Fruit fly (Drosophila melanogaster) whole organism, embryonic: Measurements from ENCODE around the gene MCTS1.

ENCODE experiments used
- Asciz ChIP-seq: fragments of 200-800 bp; sonication (Bioruptor generic); optimal IDR thresholded peaks from 2 replicates; lab custom pipeline; 2017; ENCODE audit warnings: missing biosample characterization, mild to moderate bottlenecking, missing genetic modification characterization, missing genetic modification reagents
- Blimp-1 ChIP-seq: fragments of 200-800 bp; sonication (Bioruptor generic); optimal IDR thresholded peaks from 3 replicates; lab custom pipeline; 2018; ENCODE audit warnings: missing biosample characterization, missing genetic modification characterization, mild to moderate bottlenecking, moderate library complexity, missing genetic modification reagents
- CG11398 ChIP-seq: fragments of 200-800 bp; sonication (Bioruptor generic); optimal IDR thresholded peaks from 2 replicates; lab custom pipeline; 2016; ENCODE audit warnings: missing biosample characterization, missing genetic modification characterization
- CG11504 ChIP-seq: fragments of 200-800 bp; sonication (Bioruptor generic); optimal IDR thresholded peaks from 3 replicates; lab custom pipeline; 2019; ENCODE audit warnings: missing biosample characterization, mild to moderate bottlenecking, missing genetic modification characterization, moderate library complexity
- CG11696 ChIP-seq: fragments of 200-800 bp; sonication (Bioruptor generic); IDR thresholded peaks from 2 replicates; pipeline ENCODE4 v1.3.6; 2022; ENCODE audit warnings: missing biosample characterization, missing genetic modification characterization
- CG14441 ChIP-seq: fragments of 200-800 bp; sonication (Bioruptor generic); IDR thresholded peaks from 2 replicates; pipeline ENCODE4 v1.3.6; 2022; ENCODE audit warnings: missing biosample characterization, missing genetic modification characterization
- CG18011 ChIP-seq: fragments of 200-800 bp; sonication (Bioruptor generic); optimal IDR thresholded peaks from 2 replicates; lab custom pipeline; 2017; ENCODE audit warnings: missing biosample characterization, missing genetic modification characterization, mild to moderate bottlenecking, moderate library complexity, missing genotype
- CG31388 ChIP-seq: fragments of 200-800 bp; sonication (Bioruptor generic); optimal IDR thresholded peaks from 2 replicates; lab custom pipeline; 2016; ENCODE audit warnings: missing biosample characterization, missing genetic modification characterization
- CG32767 ChIP-seq: fragments of 200-800 bp; sonication (Bioruptor generic); IDR thresholded peaks from 2 replicates; pipeline ENCODE4 v1.3.6; 2022; ENCODE audit warnings: missing biosample characterization, missing genetic modification characterization
- CG42726 ChIP-seq: fragments of 200-800 bp; sonication (Bioruptor generic); IDR thresholded peaks from 2 replicates; pipeline ENCODE4 v1.3.6; 2022; ENCODE audit warnings: missing biosample characterization, missing genetic modification characterization; ENCODE audit not compliant: partially characterized antibody
- CG4707 ChIP-seq: fragments of 200-800 bp; sonication (Bioruptor generic); optimal IDR thresholded peaks from 2 replicates; lab custom pipeline; 2018; ENCODE audit warnings: missing biosample characterization, mild to moderate bottlenecking, missing genetic modification characterization, moderate library complexity
- CG8089 ChIP-seq: fragments of 200-800 bp; sonication (Bioruptor generic); optimal IDR thresholded peaks from 3 replicates; lab custom pipeline; 2016; ENCODE audit warnings: missing biosample characterization, missing genetic modification characterization
- Dbx ChIP-seq: fragments of 200-800 bp; sonication (Bioruptor generic); IDR thresholded peaks from 3 replicates; pipeline ENCODE4 v1.3.6; 2022; ENCODE audit warnings: missing biosample characterization, missing genetic modification characterization
- Dll ChIP-seq: fragments of 200-800 bp; sonication (Bioruptor generic); IDR thresholded peaks from 4 replicates; pipeline ENCODE4 v1.3.6; 2022; ENCODE audit warnings: missing biosample characterization, missing genetic modification characterization; ENCODE audit not compliant: partially characterized antibody
- ERR ChIP-seq: fragments of 200-800 bp; sonication (Bioruptor generic); optimal IDR thresholded peaks from 2 replicates; lab custom pipeline; 2016; ENCODE audit warnings: missing biosample characterization, missing genetic modification characterization
- Ets97D ChIP-seq: fragments of 200-800 bp; sonication (Bioruptor generic); optimal IDR thresholded peaks from 3 replicates; lab custom pipeline; 2016; ENCODE audit warnings: missing biosample characterization, missing genetic modification characterization
- Gsc ChIP-seq: fragments of 200-800 bp; sonication (Bioruptor generic); IDR thresholded peaks from 2 replicates; pipeline ENCODE4 v1.3.6; 2022; ENCODE audit warnings: missing biosample characterization, missing genetic modification characterization
- Med ChIP-seq: fragments of 200-800 bp; sonication (Bioruptor generic); peaks from one replicate; lab custom pipeline; 2016; ENCODE audit warnings: missing biosample characterization, missing genetic modification characterization, mild to moderate bottlenecking, inconsistent platforms, moderate library complexity
- Neu2 ChIP-seq: fragments of 200-800 bp; sonication (Bioruptor generic); optimal IDR thresholded peaks from 3 replicates; lab custom pipeline; 2016; ENCODE audit warnings: missing biosample characterization, missing genetic modification characterization, borderline replicate concordance
- Nf-YB ChIP-seq: fragments of 200-800 bp; sonication (Bioruptor generic); optimal IDR thresholded peaks from 3 replicates; lab custom pipeline; 2019; ENCODE audit warnings: missing biosample characterization, mild to moderate bottlenecking, missing genetic modification characterization, moderate library complexity
- NfI ChIP-seq: fragments of 200-800 bp; sonication (Bioruptor generic); optimal IDR thresholded peaks from 3 replicates; lab custom pipeline; 2018; ENCODE audit warnings: missing biosample characterization, mild to moderate bottlenecking, missing genetic modification characterization, moderate library complexity
- Pdp1 ChIP-seq, 2 experiments: fragments of 200-800 bp; sonication (Bioruptor generic); optimal IDR thresholded peaks; 3 replicates each; lab custom pipeline; 2016; ENCODE audit warnings: missing biosample characterization in 2 of 2, missing genetic modification characterization in 2 of 2, mild to moderate bottlenecking in 1 of 2, moderate library complexity in 1 of 2
- Sry-β ChIP-seq: fragments of 200-800 bp; sonication (Bioruptor generic); optimal IDR thresholded peaks from 2 replicates; lab custom pipeline; 2018; ENCODE audit warnings: missing biosample characterization, mild to moderate bottlenecking, missing genetic modification characterization, moderate library complexity
- Sry-δ ChIP-seq: fragments of 200-800 bp; sonication (Bioruptor generic); optimal IDR thresholded peaks from 2 replicates; lab custom pipeline; 2016; ENCODE audit warnings: missing biosample characterization, missing genetic modification characterization
- TFAM ChIP-seq: fragments of 200-800 bp; sonication (Bioruptor generic); optimal IDR thresholded peaks from 2 replicates; lab custom pipeline; 2017; ENCODE audit warnings: missing biosample characterization, missing genetic modification characterization, inconsistent platforms
- Taf1 ChIP-seq: fragments of 200-800 bp; sonication (Bioruptor generic); IDR thresholded peaks from 2 replicates; pipeline ENCODE4 v1.3.6; 2022; ENCODE audit warnings: missing biosample characterization, missing genetic modification characterization
- Tbp ChIP-seq: fragments of >200 bp; optimal IDR thresholded peaks from 2 replicates; lab custom pipeline; 2018; ENCODE audit warnings: missing biosample characterization, missing genetic modification characterization
- bcd ChIP-seq: fragments of 200-800 bp; sonication (Bioruptor generic); optimal IDR thresholded peaks from 2 replicates; lab custom pipeline; 2017; ENCODE audit warnings: missing biosample characterization, mild to moderate bottlenecking, missing genetic modification characterization
- bsh ChIP-seq, 2 experiments: fragments of 200-800 bp; sonication (Bioruptor generic); optimal IDR thresholded peaks; 2 replicates each; lab custom pipeline; 2017 to 2018; ENCODE audit warnings: mild to moderate bottlenecking in 2 of 2, missing biosample characterization in 2 of 2, missing genetic modification characterization in 2 of 2, moderate library complexity in 1 of 2
- cad ChIP-seq: fragments of >200 bp; optimal IDR thresholded peaks from 2 replicates; lab custom pipeline; 2017; ENCODE audit warnings: missing biosample characterization, missing genetic modification characterization
- chm ChIP-seq: fragments of 200-800 bp; sonication (Bioruptor generic); IDR thresholded peaks from 2 replicates; pipeline ENCODE4 v1.3.6; 2022; ENCODE audit warnings: missing biosample characterization, missing genetic modification characterization
- ci ChIP-seq: fragments of 200-800 bp; sonication (Bioruptor generic); IDR thresholded peaks from 3 replicates; pipeline ENCODE4 v1.3.6; 2022; ENCODE audit warnings: missing biosample characterization, missing genetic modification characterization
- crc ChIP-seq: fragments of 200-800 bp; sonication (Bioruptor generic); optimal IDR thresholded peaks from 2 replicates; lab custom pipeline; 2016; ENCODE audit warnings: missing biosample characterization, missing genetic modification characterization
- cwo ChIP-seq: fragments of 200-800 bp; sonication (Bioruptor generic); optimal IDR thresholded peaks from 3 replicates; lab custom pipeline; 2017; ENCODE audit warnings: missing biosample characterization, missing genetic modification characterization, mild to moderate bottlenecking, moderate library complexity, missing genetic modification reagents
- dmrt99B ChIP-seq: fragments of 200-800 bp; sonication (Bioruptor generic); optimal IDR thresholded peaks from 2 replicates; lab custom pipeline; 2018; ENCODE audit warnings: missing biosample characterization, mild to moderate bottlenecking, missing genetic modification characterization, moderate library complexity
- emc ChIP-seq: fragments of 200-800 bp; sonication (Bioruptor generic); optimal IDR thresholded peaks from 2 replicates; lab custom pipeline; 2016; ENCODE audit warnings: missing biosample characterization, missing genetic modification characterization
- hbn ChIP-seq: fragments of 200-800 bp; sonication (Bioruptor generic); IDR thresholded peaks from 2 replicates; pipeline ENCODE4 v1.3.6; 2022; ENCODE audit warnings: missing biosample characterization, missing genetic modification characterization; ENCODE audit not compliant: partially characterized antibody
- hkb ChIP-seq, 2 experiments: fragments of 200-800 bp in 1 of 2; fragments of >200 bp in 1 of 2; sonication (Bioruptor generic) in 1 of 2; IDR thresholded peaks in 1 of 2; optimal IDR thresholded peaks in 1 of 2; 2 replicates each; pipeline versions ENCODE4 v1.3.6 to Lab custom; 2017 to 2022; ENCODE audit warnings: missing biosample characterization in 1 of 2, missing genetic modification characterization in 1 of 2
- jing ChIP-seq: fragments of 200-800 bp; sonication (Bioruptor generic); optimal IDR thresholded peaks from 2 replicates; lab custom pipeline; 2018; ENCODE audit warnings: missing biosample characterization, mild to moderate bottlenecking, missing genetic modification characterization
- mam ChIP-seq: fragments of 200-800 bp; sonication (Bioruptor generic); optimal IDR thresholded peaks from 3 replicates; lab custom pipeline; 2016; ENCODE audit warnings: missing biosample characterization, missing genetic modification characterization
- nom ChIP-seq: fragments of 200-800 bp; sonication (Bioruptor generic); optimal IDR thresholded peaks from 2 replicates; lab custom pipeline; 2017; ENCODE audit warnings: missing biosample characterization, missing genetic modification characterization, mild to moderate bottlenecking, moderate library complexity, missing genetic modification reagents
- pan ChIP-seq, 4 experiments: fragments of >200 bp in 3 of 4; fragments of 200-800 bp in 1 of 4; sonication (Bioruptor generic) in 1 of 4; optimal IDR thresholded peaks in 3 of 4; IDR thresholded peaks in 1 of 4; 2 replicates each; pipeline versions ENCODE4 v1.3.6 to Lab custom; 2017 to 2022; ENCODE audit warnings: missing biosample characterization in 2 of 4, missing genetic modification characterization in 2 of 4, mixed read lengths in 1 of 4
- psq ChIP-seq: fragments of 200-800 bp; sonication (Bioruptor generic); optimal IDR thresholded peaks from 2 replicates; lab custom pipeline; 2017; ENCODE audit warnings: missing biosample characterization, missing genetic modification characterization
- ranshi ChIP-seq: fragments of 200-800 bp; sonication (Bioruptor generic); IDR thresholded peaks from 2 replicates; pipeline ENCODE4 v1.3.6; 2022; ENCODE audit warnings: missing biosample characterization, missing genetic modification characterization
- salm ChIP-seq: fragments of 200-800 bp; sonication (Bioruptor generic); optimal IDR thresholded peaks from 2 replicates; lab custom pipeline; 2018; ENCODE audit warnings: missing biosample characterization, mild to moderate bottlenecking, missing genetic modification characterization
- zfh1 ChIP-seq: fragments of 200-800 bp; sonication (Bioruptor generic); IDR thresholded peaks from 3 replicates; pipeline ENCODE4 v1.3.6; 2022; ENCODE audit warnings: missing biosample characterization, missing genetic modification characterization

MCTS1 gene

DNA sequence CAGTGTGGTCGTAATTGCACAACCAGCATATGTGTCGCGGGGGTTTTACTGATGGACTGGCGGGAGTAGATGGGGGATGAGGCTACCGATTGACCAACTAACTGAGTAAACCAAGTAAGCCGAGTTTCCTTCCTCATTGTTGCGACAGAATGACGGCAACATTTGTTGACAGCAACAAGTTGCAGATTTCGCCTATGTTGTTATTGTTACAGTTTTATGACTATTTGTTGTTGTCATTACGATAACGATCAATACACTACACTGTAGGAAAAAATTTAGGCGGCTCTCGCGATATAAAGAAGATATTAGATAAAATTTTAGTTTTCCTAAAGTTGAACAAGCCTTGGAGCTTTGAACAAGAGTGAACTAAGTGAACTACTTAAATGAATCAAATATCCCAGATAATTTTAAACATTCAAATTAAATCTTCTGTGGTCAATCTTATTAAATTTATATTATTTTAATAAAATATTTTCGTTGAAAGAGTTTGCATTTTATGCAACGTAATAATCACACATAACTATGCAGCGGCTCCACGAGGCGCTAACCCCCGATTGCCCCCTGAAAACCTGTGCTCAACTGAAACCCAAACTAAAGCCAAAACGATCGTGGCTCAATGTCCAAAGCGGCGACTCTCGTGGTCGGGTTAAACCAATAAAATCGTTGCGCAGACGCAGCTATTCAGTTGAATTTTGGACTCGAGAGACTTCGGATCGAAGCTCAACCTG is 29.8 kb downstream of the MCTS1 start, which contains the start of gene CG5928 (continued):
- no peak for TF ChIP-seq crc (GFP tag; lab: Kevin White, UChicago)
- TF ChIP-seq Dbx (GFP tag; lab: Robert Waterston, UW) = no peak
- TF ChIP-seq Blimp-1 (GFP tag; lab: Kevin White, UChicago) = peak; percentile 13
- no peak for TF ChIP-seq zfh1 (GFP tag; lab: Robert Waterston, UW)
- TF ChIP-seq CG11504 (tag; lab: Kevin White, UChicago) = peak; percentile 95
- TF ChIP-seq CG14441 (GFP tag; lab: Robert Waterston, UW) = peak; percentile 56
- peak; percentile 38 for TF ChIP-seq bcd
- TF ChIP-seq, all 482 proteins: peak for 99

DNA sequence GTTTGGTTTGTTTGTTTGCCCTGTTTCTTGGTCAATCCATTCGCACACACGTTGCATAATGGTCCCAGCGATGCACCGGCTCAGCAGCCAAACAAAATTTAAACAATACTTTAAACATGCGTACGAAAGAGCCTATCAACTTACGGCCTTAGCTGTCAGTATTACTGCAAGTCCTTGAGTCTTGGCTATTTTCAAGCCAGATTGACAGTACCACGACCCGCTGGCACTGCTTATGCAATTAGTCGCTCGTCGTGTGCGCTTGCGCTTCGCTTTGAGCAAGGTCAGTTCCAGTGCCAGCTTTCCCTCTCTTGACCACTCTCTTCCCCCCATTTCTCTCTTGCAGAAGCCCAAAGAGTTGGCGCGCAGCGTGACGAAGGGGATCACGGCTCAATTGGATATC is 31.0 kb downstream of the MCTS1 start:
- TF ChIP-seq dmrt99B (tag; lab: Kevin White, UChicago) (peak; percentile 5), ci (0 out of 3 replicates have a peak, but pooled peaks have one; percentile 49), CG8089 (no peak), ERR (GFP tag; lab: Kevin White, UChicago) (no peak), CG18011 (no peak), NfI (GFP tag; lab: Kevin White, UChicago) (no peak), CG32767 (no peak), CG4707 (GFP tag; lab: Kevin White, UChicago) (no peak), jing (GFP tag; lab: Kevin White, UChicago) (no peak), chm (GFP tag; lab: Robert Waterston, UW) (no peak), mam (GFP tag; lab: Kevin White, UChicago) (no peak), hkb (optimal IDR thresholded peaks at IDR 0.05; lab: Kevin White, UChicago) (no peak), hkb (GFP tag; IDR thresholded peaks at IDR 0.05; lab: Robert Waterston, UW) (no peak), Gsc (GFP tag; lab: Robert Waterston, UW) (no peak), CG31388 (no peak), TFAM (GFP tag; lab: Kevin White, UChicago) (no peak), CG11398 (no peak), Asciz (GFP tag; lab: Kevin White, UChicago) (no peak), Pdp1 (GFP tag; optimal IDR thresholded peaks at IDR 0.05; lab: Kevin White, UChicago) (peak in 1 of 2 experiments; percentile 90), Med (GFP tag; lab: Kevin White, UChicago) (peak; percentile 6), Dll (GFP tag; lab: Robert Waterston, UW) (0 out of 4 replicates have a peak, but pooled peaks have one; percentile 22), emc (GFP tag; lab: Kevin White, UChicago) (no peak), pan (optimal IDR thresholded peaks at IDR 0.05; lab: Kevin White, UChicago) (no peak), pan (GFP tag; optimal IDR thresholded peaks at IDR 0.05 in 1 of 2, IDR thresholded peaks at IDR 0.05 in 1 of 2) (no peak), ranshi (GFP tag; lab: Robert Waterston, UW) (no peak), Neu2 (GFP tag; lab: Kevin White, UChicago) (no peak), bsh (GFP tag; optimal IDR thresholded peaks at IDR 0.05; lab: Kevin White, UChicago) (no peak), Tbp (GFP tag; lab: Kevin White, UChicago) (no peak), Sry-β (GFP tag; lab: Kevin White, UChicago) (peak; percentile 84), cwo (no peak), cad (GFP tag; lab: Kevin White, UChicago) (no peak), Nf-YB (GFP tag; lab: Kevin White, UChicago) (no peak), salm (tag; lab: Kevin White, UChicago) (no peak), nom (GFP tag; lab: Kevin White, UChicago) (no peak), CG42726 (GFP tag; lab: Robert Waterston, UW) (no peak), psq (no peak), Ets97D (GFP tag; lab: Kevin White, UChicago) (no peak), Sry-δ (GFP tag; lab: Kevin White, UChicago) (no peak), hbn (GFP tag; lab: Robert Waterston, UW) (no peak), CG11696 (GFP tag; lab: Robert Waterston, UW) (no peak), Taf1 (no peak)
